Fruit fly (Drosophila melanogaster): ENCODE measurements around the gene Samuel.

Gene Samuel

dm6 chr2L:11113011-11113528 is 46.3 kb upstream of the Samuel start, which contains the start of gene Idua (continued):
- TF ChIP-seq CG8944 (GFP tag; optimal IDR thresholded peaks at IDR 0.05) (peak; percentile 15), CG10979 (tag; optimal IDR thresholded peaks at IDR 0.05) (peak; percentile 73), otp (GFP tag; IDR thresholded peaks at IDR 0.05) (0 out of 3 replicates have a peak, but pooled peaks have one; percentile 26), ind (GFP tag; optimal IDR thresholded peaks at IDR 0.05) (peak; percentile 61), da (GFP tag; optimal IDR thresholded peaks at IDR 0.05) (peak; percentile 11), wdn (GFP tag; IDR thresholded peaks at IDR 0.05) (no peak), HHEX (GFP tag; optimal IDR thresholded peaks at IDR 0.05) (peak; percentile 70), CG4707 (GFP tag; optimal IDR thresholded peaks at IDR 0.05) (peak; percentile 57), Sry-β (GFP tag; optimal IDR thresholded peaks at IDR 0.05) (no peak), CHES-1-like (GFP tag; optimal IDR thresholded peaks at IDR 0.05) (no peak), CG1647 (GFP tag; optimal IDR thresholded peaks at IDR 0.05) (no peak), eyg (GFP tag; optimal IDR thresholded peaks at IDR 0.05) (no peak), dpn (GFP tag; optimal IDR thresholded peaks at IDR 0.05) (peak in 1 of 2 experiments; percentile 62), Dip3 (GFP tag; optimal IDR thresholded peaks at IDR 0.05) (peak; percentile 57), CG4820 (GFP tag; optimal IDR thresholded peaks at IDR 0.05) (peak; percentile 52), sens-2 (GFP tag; IDR thresholded peaks at IDR 0.05) (no peak), CG13894 (tag; optimal IDR thresholded peaks at IDR 0.05) (peak; percentile 22), bsh (GFP tag; optimal IDR thresholded peaks at IDR 0.05) (peak; percentile 57 to 64), ase (GFP tag; IDR thresholded peaks at IDR 0.05) (peak; percentile 67), Rfx (GFP tag; IDR thresholded peaks at IDR 0.05) (peak; percentile 70; the same call in 1 of the 2 replicates), H15 (GFP tag; IDR thresholded peaks at IDR 0.05) (0 out of 3 replicates have a peak, but pooled peaks have one; percentile 42), amos (GFP tag; IDR thresholded peaks at IDR 0.05; ENCODE audit: partially characterized antibody) (no peak), sug (tag; optimal IDR thresholded peaks at IDR 0.05) (no peak), CG14014 (GFP tag; IDR thresholded peaks at IDR 0.05) (peak; percentile 77), CG7372 (GFP tag; IDR thresholded peaks at IDR 0.05) (peak; percentile 24; the same call in 1 of the 2 replicates), insv (GFP tag; optimal IDR thresholded peaks at IDR 0.05) (peak in 1 of 2 experiments; percentile 19), CG4282 (GFP tag; optimal IDR thresholded peaks at IDR 0.05) (no peak), crp (GFP tag; optimal IDR thresholded peaks at IDR 0.05) (peak in 1 of 2 experiments; percentile 8), CG12659 (GFP tag; optimal IDR thresholded peaks at IDR 0.05) (peak; percentile 83), CG30431 (GFP tag; optimal IDR thresholded peaks at IDR 0.05) (no peak), schlank (tag; optimal IDR thresholded peaks at IDR 0.05) (peak; percentile 28), D19B (GFP tag; optimal IDR thresholded peaks at IDR 0.05) (peak; percentile 33), ara (GFP tag; IDR thresholded peaks at IDR 0.05) (0 out of 2 replicates have a peak, but pooled peaks have one; percentile 3), kay (GFP tag; optimal IDR thresholded peaks at IDR 0.05) (peak; percentile 17), CG8388 (GFP tag; optimal IDR thresholded peaks at IDR 0.05) (no peak), usp (GFP tag; optimal IDR thresholded peaks at IDR 0.05) (no peak), cwo (GFP tag; optimal IDR thresholded peaks at IDR 0.05) (peak; percentile 82), ap (GFP tag; IDR thresholded peaks at IDR 0.05) (no peak), twi (tag; optimal IDR thresholded peaks at IDR 0.05) (no peak), Mes4 (GFP tag; optimal IDR thresholded peaks at IDR 0.05) (no peak), CG13775 (GFP tag; optimal IDR thresholded peaks at IDR 0.05) (peak; percentile 54), cato (GFP tag; optimal IDR thresholded peaks at IDR 0.05; ENCODE audit: borderline replicate concordance) (no peak), Kr (GFP tag; optimal IDR thresholded peaks at IDR 0.05) (no peak), Xrp1 (GFP tag; IDR thresholded peaks at IDR 0.05) (peak; percentile 79), CG15514 (GFP tag; optimal IDR thresholded peaks at IDR 0.05) (peak; percentile 35), CG11085 (GFP tag; IDR thresholded peaks at IDR 0.05) (no peak; the same call in 1 of the 2 replicates), CG8359 (GFP tag; optimal IDR thresholded peaks at IDR 0.05; ENCODE audit: borderline replicate concordance) (no peak), klu (GFP tag; IDR thresholded peaks at IDR 0.05) (peak; percentile 44; the same call in 1 of the 2 replicates), esg (GFP tag; conservative IDR thresholded peaks at IDR 0.05) (peak; percentile 56), CG17802 (tag; optimal IDR thresholded peaks at IDR 0.05) (no peak)

Data from whole organism, embryonic.